Worm (Caenorhabditis elegans): ENCODE measurements around the gene T19C3.6.

ce11 chrIII:620204-620718, 11.1 kb downstream of the T19C3.6 start, which contains the start of gene T19C3.4:
- TF ChIP-seq elt-3 (tag; optimal IDR thresholded peaks at IDR 0.05) (no peak), ama-1 (optimal IDR thresholded peaks at IDR 0.05) (no peak), ztf-11 (tag; optimal IDR thresholded peaks at IDR 0.05) (no peak), skn-1 (tag; optimal IDR thresholded peaks at IDR 0.05) (no peak), lin-13 (GFP tag; optimal IDR thresholded peaks at IDR 0.05) (no peak)

Data from whole organism, L2 larva.